Fruit fly (Drosophila melanogaster) whole organism, embryonic: Measurements from ENCODE around the gene CG4025.
A peak's percentile ranks its signal among the peaks of the same experiment; 100 is the strongest.

Experiments
- B-H1 ChIP-seq: fragments of 200-800 bp; sonication (Bioruptor generic); IDR thresholded peaks from 3 replicates; pipeline ENCODE4 v1.3.6; 2022; ENCODE audit warnings: missing biosample characterization, missing genetic modification characterization
- CG11398 ChIP-seq: fragments of 200-800 bp; sonication (Bioruptor generic); optimal IDR thresholded peaks from 2 replicates; lab custom pipeline; 2016; ENCODE audit warnings: missing biosample characterization, missing genetic modification characterization
- CG11504 ChIP-seq: fragments of 200-800 bp; sonication (Bioruptor generic); optimal IDR thresholded peaks from 3 replicates; lab custom pipeline; 2019; ENCODE audit warnings: missing biosample characterization, mild to moderate bottlenecking, missing genetic modification characterization, moderate library complexity
- CG12391 ChIP-seq: fragments of 200-800 bp; sonication (Bioruptor generic); optimal IDR thresholded peaks from 3 replicates; lab custom pipeline; 2018; ENCODE audit warnings: missing biosample characterization, mild to moderate bottlenecking, missing genetic modification characterization, moderate library complexity
- CG12769 ChIP-seq: fragments of 200-800 bp; sonication (Bioruptor generic); optimal IDR thresholded peaks from 2 replicates; lab custom pipeline; 2019; ENCODE audit warnings: missing biosample characterization, mild to moderate bottlenecking, missing genetic modification characterization, moderate library complexity
- CG13296 ChIP-seq: fragments of 200-800 bp; sonication (Bioruptor generic); optimal IDR thresholded peaks from 3 replicates; lab custom pipeline; 2018; ENCODE audit warnings: missing biosample characterization, mild to moderate bottlenecking, missing genetic modification characterization
- CG13894 ChIP-seq: fragments of 200-800 bp; sonication (Bioruptor generic); optimal IDR thresholded peaks from 3 replicates; lab custom pipeline; 2018; ENCODE audit warnings: missing biosample characterization, mild to moderate bottlenecking, missing genetic modification characterization, moderate library complexity
- CG15073 ChIP-seq: fragments of 200-800 bp; sonication (Bioruptor generic); optimal IDR thresholded peaks from 2 replicates; lab custom pipeline; 2016; ENCODE audit warnings: missing biosample characterization, missing genetic modification characterization
- CG1647 ChIP-seq: fragments of 200-800 bp; sonication (Bioruptor generic); optimal IDR thresholded peaks from 3 replicates; lab custom pipeline; 2016; ENCODE audit warnings: missing biosample characterization, missing genetic modification characterization
- CG17186 ChIP-seq: fragments of 200-800 bp; sonication (Bioruptor generic); optimal IDR thresholded peaks from 3 replicates; lab custom pipeline; 2017; ENCODE audit warnings: missing biosample characterization, missing genetic modification reagents, missing genetic modification characterization
- CG17829 ChIP-seq: fragments of 200-800 bp; optimal IDR thresholded peaks from 2 replicates; lab custom pipeline; 2019; ENCODE audit warnings: missing biosample characterization, mild to moderate bottlenecking, missing genetic modification characterization, moderate library complexity
- CG18599 ChIP-seq: fragments of 200-800 bp; sonication (Bioruptor generic); optimal IDR thresholded peaks from 3 replicates; lab custom pipeline; 2017; ENCODE audit warnings: missing biosample characterization, missing genetic modification characterization, mild to moderate bottlenecking, moderate library complexity, missing genetic modification reagents
- CG2712 ChIP-seq: fragments of 200-800 bp; optimal IDR thresholded peaks from 3 replicates; lab custom pipeline; 2019; ENCODE audit warnings: missing biosample characterization, mild to moderate bottlenecking, missing genetic modification characterization, moderate library complexity
- CG31224 ChIP-seq: fragments of 200-800 bp; sonication (Bioruptor generic); IDR thresholded peaks from 2 replicates; pipeline ENCODE4 v1.3.6; 2022; ENCODE audit warnings: missing biosample characterization, missing genetic modification characterization
- CG32532 ChIP-seq: fragments of 200-800 bp; sonication (Bioruptor generic); IDR thresholded peaks from 2 replicates; pipeline ENCODE4 v1.3.6; 2022; ENCODE audit warnings: missing biosample characterization, missing genetic modification characterization
- CG4404 ChIP-seq: fragments of 200-800 bp; sonication (Bioruptor generic); IDR thresholded peaks from 2 replicates; pipeline ENCODE4 v1.3.6; 2022; ENCODE audit warnings: missing biosample characterization, missing genetic modification characterization
- CG5245 ChIP-seq: fragments of 200-800 bp; sonication (Bioruptor generic); optimal IDR thresholded peaks from 3 replicates; lab custom pipeline; 2016; ENCODE audit warnings: missing biosample characterization, missing genetic modification characterization
- CG6175 ChIP-seq: fragments of 200-800 bp; sonication (Bioruptor generic); IDR thresholded peaks from 3 replicates; pipeline ENCODE4 v1.3.6; 2022; ENCODE audit warnings: missing biosample characterization, missing genetic modification characterization
- CG7745 ChIP-seq: fragments of 200-800 bp; sonication (Bioruptor generic); optimal IDR thresholded peaks from 2 replicates; lab custom pipeline; 2018; ENCODE audit warnings: missing biosample characterization, mild to moderate bottlenecking, missing genetic modification characterization, moderate library complexity
- CG7839 ChIP-seq: fragments of 200-800 bp; sonication (Bioruptor generic); optimal IDR thresholded peaks from 3 replicates; lab custom pipeline; 2018; ENCODE audit warnings: missing biosample characterization, mild to moderate bottlenecking, missing genetic modification characterization, moderate library complexity
- CG8089 ChIP-seq: fragments of 200-800 bp; sonication (Bioruptor generic); optimal IDR thresholded peaks from 3 replicates; lab custom pipeline; 2016; ENCODE audit warnings: missing biosample characterization, missing genetic modification characterization
- CG8388 ChIP-seq: fragments of 200-800 bp; sonication (Bioruptor generic); optimal IDR thresholded peaks from 2 replicates; lab custom pipeline; 2019; ENCODE audit warnings: missing biosample characterization, mild to moderate bottlenecking, missing genetic modification characterization, moderate library complexity
- CG9215 ChIP-seq: fragments of 200-800 bp; sonication (Bioruptor generic); IDR thresholded peaks from 2 replicates; pipeline ENCODE4 v1.3.6; 2022; ENCODE audit warnings: missing biosample characterization, missing genetic modification characterization
- CTCF ChIP-seq: fragments of 200-800 bp; sonication (Bioruptor generic); optimal IDR thresholded peaks from 2 replicates; lab custom pipeline; 2017; ENCODE audit warnings: missing biosample characterization, mild to moderate bottlenecking, missing genetic modification characterization, moderate library complexity
- D19A ChIP-seq: fragments of 200-800 bp; optimal IDR thresholded peaks from 3 replicates; lab custom pipeline; 2019; ENCODE audit warnings: missing biosample characterization, mild to moderate bottlenecking, missing genetic modification characterization, moderate library complexity
- Dad ChIP-seq: fragments of 200-800 bp; sonication (Bioruptor generic); optimal IDR thresholded peaks from 3 replicates; lab custom pipeline; 2016; ENCODE audit warnings: missing biosample characterization, missing genetic modification characterization
- Dbx ChIP-seq: fragments of 200-800 bp; sonication (Bioruptor generic); IDR thresholded peaks from 3 replicates; pipeline ENCODE4 v1.3.6; 2022; ENCODE audit warnings: missing biosample characterization, missing genetic modification characterization
- Dip2 ChIP-seq: fragments of 200-800 bp; sonication (Bioruptor generic); IDR thresholded peaks from 2 replicates; pipeline ENCODE4 v1.3.6; 2022; ENCODE audit warnings: missing biosample characterization, missing genetic modification characterization
- Doc3 ChIP-seq: fragments of 200-800 bp; sonication (Bioruptor generic); IDR thresholded peaks from 3 replicates; pipeline ENCODE4 v1.3.6; 2022; ENCODE audit warnings: missing biosample characterization, missing genetic modification characterization; ENCODE audit not compliant: partially characterized antibody
- H15 ChIP-seq: fragments of 200-800 bp; sonication (Bioruptor generic); IDR thresholded peaks from 3 replicates; pipeline ENCODE4 v1.3.6; 2022; ENCODE audit warnings: missing biosample characterization, missing genetic modification characterization
- HLH3B ChIP-seq: fragments of 200-800 bp; sonication (Bioruptor generic); IDR thresholded peaks from 2 replicates; pipeline ENCODE4 v1.3.6; 2022; ENCODE audit warnings: missing biosample characterization, missing genetic modification characterization
- Hey ChIP-seq: fragments of 200-800 bp; sonication (Bioruptor generic); optimal IDR thresholded peaks from 3 replicates; lab custom pipeline; 2018; ENCODE audit warnings: missing biosample characterization, mild to moderate bottlenecking, missing genetic modification characterization
- Hr78 ChIP-seq, 2 experiments: fragments of 200-800 bp in 1 of 2; fragments of >200 bp in 1 of 2; sonication (Bioruptor generic) in 1 of 2; optimal IDR thresholded peaks; 2 replicates each; lab custom pipeline; 2017 to 2019; ENCODE audit warnings: missing biosample characterization in 2 of 2, missing genetic modification characterization in 2 of 2, mild to moderate bottlenecking in 1 of 2, moderate library complexity in 1 of 2
- Myb ChIP-seq: fragments of 200-800 bp; sonication (Bioruptor generic); optimal IDR thresholded peaks from 2 replicates; lab custom pipeline; 2016; ENCODE audit warnings: missing biosample characterization, missing genetic modification characterization
- Oaz ChIP-seq: fragments of 200-800 bp; sonication (Bioruptor generic); IDR thresholded peaks from 2 replicates; pipeline ENCODE4 v1.3.6; 2022; ENCODE audit warnings: missing biosample characterization, missing genetic modification characterization
- Ravus ChIP-seq: fragments of 200-800 bp; sonication (Bioruptor generic); IDR thresholded peaks from 2 replicates; pipeline ENCODE4 v1.3.6; 2022; ENCODE audit warnings: missing biosample characterization, missing genetic modification characterization
- al ChIP-seq: fragments of 200-800 bp; sonication (Bioruptor generic); IDR thresholded peaks from 2 replicates; pipeline ENCODE4 v1.3.6; 2022; ENCODE audit warnings: missing biosample characterization, missing genetic modification characterization
- btn ChIP-seq: fragments of 200-800 bp; sonication (Bioruptor generic); optimal IDR thresholded peaks from 2 replicates; lab custom pipeline; 2016; ENCODE audit warnings: missing biosample characterization, missing genetic modification characterization
- crp ChIP-seq, 2 experiments: fragments of 200-800 bp; sonication (Bioruptor generic); optimal IDR thresholded peaks; 2 replicates in 1 of 2; 3 replicates in 1 of 2; lab custom pipeline; 2017; ENCODE audit warnings: missing biosample characterization in 2 of 2, missing genetic modification characterization in 2 of 2, mild to moderate bottlenecking in 1 of 2, moderate library complexity in 1 of 2
- dmrt11E ChIP-seq: fragments of 200-800 bp; sonication (Bioruptor generic); optimal IDR thresholded peaks from 3 replicates; lab custom pipeline; 2018; ENCODE audit warnings: missing biosample characterization, mild to moderate bottlenecking, missing genetic modification characterization, moderate library complexity
- gem ChIP-seq: fragments of 200-800 bp; sonication (Bioruptor generic); optimal IDR thresholded peaks from 2 replicates; lab custom pipeline; 2019; ENCODE audit warnings: missing biosample characterization, mild to moderate bottlenecking, missing genetic modification characterization, moderate library complexity
- jumu ChIP-seq: fragments of 200-800 bp; sonication (Bioruptor generic); optimal IDR thresholded peaks from 3 replicates; lab custom pipeline; 2016; ENCODE audit warnings: missing biosample characterization, missing genetic modification characterization
- ken ChIP-seq: fragments of 200-800 bp; sonication (Bioruptor generic); IDR thresholded peaks from 3 replicates; pipeline ENCODE4 v1.3.6; 2022; ENCODE audit warnings: missing biosample characterization, missing genetic modification characterization
- lbe ChIP-seq: fragments of 200-800 bp; sonication (Bioruptor generic); optimal IDR thresholded peaks from 2 replicates; lab custom pipeline; 2016; ENCODE audit warnings: missing biosample characterization, mild to moderate bottlenecking, missing genetic modification characterization
- pan ChIP-seq, 4 experiments: fragments of >200 bp in 3 of 4; fragments of 200-800 bp in 1 of 4; sonication (Bioruptor generic) in 1 of 4; optimal IDR thresholded peaks in 3 of 4; IDR thresholded peaks in 1 of 4; 2 replicates each; pipeline versions ENCODE4 v1.3.6 to Lab custom; 2017 to 2022; ENCODE audit warnings: missing biosample characterization in 2 of 4, missing genetic modification characterization in 2 of 4, mixed read lengths in 1 of 4
- pros ChIP-seq: fragments of 200-800 bp; sonication (Bioruptor generic); optimal IDR thresholded peaks from 3 replicates; lab custom pipeline; 2019; ENCODE audit warnings: missing biosample characterization, mild to moderate bottlenecking, missing genetic modification characterization, moderate library complexity
- salm ChIP-seq: fragments of 200-800 bp; sonication (Bioruptor generic); optimal IDR thresholded peaks from 2 replicates; lab custom pipeline; 2018; ENCODE audit warnings: missing biosample characterization, mild to moderate bottlenecking, missing genetic modification characterization
- slou ChIP-seq: fragments of 200-800 bp; sonication (Bioruptor generic); optimal IDR thresholded peaks from 3 replicates; lab custom pipeline; 2016; ENCODE audit warnings: missing biosample characterization, missing genetic modification characterization
- zfh2 ChIP-seq: fragments of 200-800 bp; sonication (Bioruptor generic); optimal IDR thresholded peaks from 2 replicates; lab custom pipeline; 2016; ENCODE audit warnings: missing biosample characterization, missing genetic modification characterization

The CG4025 gene

DNA sequence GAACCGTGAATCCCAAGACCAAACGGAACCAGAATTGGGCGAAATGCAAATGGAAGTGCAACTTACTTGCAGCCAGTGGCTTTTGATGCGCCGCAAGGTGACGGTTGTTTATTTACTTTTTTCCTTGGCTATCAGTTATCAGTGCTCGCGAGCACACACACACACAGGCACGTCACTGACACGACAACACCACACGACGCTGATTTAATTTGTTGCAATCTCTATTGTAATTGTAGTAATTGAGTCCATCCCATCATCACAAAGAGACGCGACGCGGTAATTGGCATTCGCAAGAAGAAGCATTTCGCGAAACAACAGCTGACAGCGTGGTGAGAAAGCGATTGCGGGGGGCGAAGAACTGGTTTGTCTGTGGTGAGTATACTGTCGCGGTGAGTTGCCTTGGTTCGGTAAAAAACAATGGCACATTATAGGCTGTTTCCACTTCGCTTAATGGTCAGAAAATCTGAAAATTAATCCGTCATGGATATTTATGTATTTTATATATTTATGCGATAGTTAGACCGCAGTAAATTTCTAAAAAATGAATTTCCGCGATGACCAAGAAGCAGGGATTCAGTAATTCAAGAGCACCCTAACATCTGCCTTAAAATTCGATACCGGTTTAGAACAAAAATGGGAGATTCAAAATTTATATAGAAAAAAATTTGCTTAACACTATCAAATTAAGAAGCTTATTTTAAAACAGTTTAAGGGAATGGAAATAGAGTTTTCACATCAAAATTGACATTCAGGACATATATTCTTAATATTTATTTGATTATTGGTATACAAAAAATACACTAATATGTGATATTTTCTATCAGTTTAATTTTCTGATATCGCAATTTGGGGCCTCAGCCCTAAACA is 34.6 kb upstream of the CG4025 start, which contains the start of the genes Actn and usp (continued):
- TF ChIP-seq Ravus (GFP tag; lab: Robert Waterston, UW) (no peak), CG6175 (GFP tag; lab: Robert Waterston, UW) (no peak), Hey (no peak), CG32532 (GFP tag; lab: Robert Waterston, UW) (0 out of 2 replicates have a peak, but pooled peaks have one; percentile 10), CG13296 (no peak), Dbx (GFP tag; lab: Robert Waterston, UW) (no peak), slou (no peak), CG8089 (GFP tag; lab: Kevin White, UChicago) (no peak), Dip2 (GFP tag; lab: Robert Waterston, UW) (no peak), CG7745 (tag; lab: Kevin White, UChicago) (no peak), pros (GFP tag; lab: Kevin White, UChicago) (no peak), zfh2 (no peak), jumu (no peak), al (GFP tag; lab: Robert Waterston, UW) (no peak), D19A (tag; lab: Kevin White, UChicago) (peak; percentile 40), HLH3B (GFP tag; lab: Robert Waterston, UW) (0 out of 2 replicates have a peak, but pooled peaks have one; percentile 10), CG11504 (tag; lab: Kevin White, UChicago) (peak; percentile 56), CG15073 (GFP tag; lab: Kevin White, UChicago) (no peak), B-H1 (GFP tag; lab: Robert Waterston, UW) (no peak), Myb (no peak), gem (tag; lab: Kevin White, UChicago) (peak; percentile 59), CG7839 (tag; lab: Kevin White, UChicago) (peak; percentile 47), ken (GFP tag; lab: Robert Waterston, UW) (no peak), CG9215 (no peak), crp (GFP tag; optimal IDR thresholded peaks at IDR 0.05; lab: Kevin White, UChicago) (peak in 1 of 2 experiments; percentile 82), CG4404 (GFP tag; lab: Robert Waterston, UW) (no peak), dmrt11E (tag; lab: Kevin White, UChicago) (peak; percentile 16), lbe (GFP tag; lab: Kevin White, UChicago) (peak; percentile 12), CG17186 (no peak), CG8388 (GFP tag; lab: Kevin White, UChicago) (no peak), CG12391 (tag; lab: Kevin White, UChicago) (peak; percentile 53), CG11398 (no peak), H15 (GFP tag; lab: Robert Waterston, UW) (no peak), Doc3 (GFP tag; lab: Robert Waterston, UW) (no peak), Hr78 (GFP tag; optimal IDR thresholded peaks at IDR 0.05; lab: Kevin White, UChicago) (peak in 1 of 2 experiments; percentile 53), btn (GFP tag; lab: Kevin White, UChicago) (no peak), CG31224 (GFP tag; lab: Robert Waterston, UW) (no peak), CG5245 (no peak), CG12769 (tag; lab: Kevin White, UChicago) (peak; percentile 17), Oaz (GFP tag; lab: Robert Waterston, UW) (no peak), CG1647 (no peak), salm (no peak), CG17829 (tag; lab: Kevin White, UChicago) (peak; percentile 57), CG13894 (no peak), Dad (GFP tag; lab: Kevin White, UChicago) (no peak), CTCF (GFP tag; lab: Kevin White, UChicago) (no peak), pan (optimal IDR thresholded peaks at IDR 0.05; lab: Kevin White, UChicago) (no peak), pan (GFP tag; optimal IDR thresholded peaks at IDR 0.05 in 1 of 2, IDR thresholded peaks at IDR 0.05 in 1 of 2) (no peak), CG2712 (tag; lab: Kevin White, UChicago) (peak; percentile 42), CG18599 (peak; percentile 3)
